Worm (Caenorhabditis elegans) whole organism, L1 larva: ENCODE data around the gene nspc-20.

Experiments
- C16A3.4 ChIP-seq: fragments of 150-350 bp; optimal IDR thresholded peaks from 2 replicates; lab custom pipeline; 2014; ENCODE audit warnings: missing biosample characterization, missing genetic modification characterization
- Y116A8C.19 ChIP-seq: sonication (generic microtip); optimal IDR thresholded peaks from 2 replicates; lab custom pipeline; 2016; ENCODE audit warnings: missing compliant biosample characterization, missing genetic modification characterization, borderline replicate concordance
- alr-1 ChIP-seq: fragments of 200-800 bp; sonication (Bioruptor generic); optimal IDR thresholded peaks from 2 replicates; lab custom pipeline; 2018; ENCODE audit warnings: borderline replicate concordance, mild to moderate bottlenecking, missing genetic modification characterization, missing compliant biosample characterization
- blmp-1 ChIP-seq: fragments of 150-350 bp; optimal IDR thresholded peaks from 2 replicates; lab custom pipeline; 2014; ENCODE audit warnings: missing biosample characterization, missing genetic modification characterization
- ceh-82 ChIP-seq, 3 experiments: fragments of 150-350 bp in 1 of 3; sonication (generic microtip) in 2 of 3; optimal IDR thresholded peaks; 2 replicates each; lab custom pipeline; 2014 to 2017; ENCODE audit warnings: missing biosample characterization in 3 of 3, missing genetic modification characterization in 3 of 3
- dpl-1 ChIP-seq, 3 experiments: fragments of 150-350 bp in 2 of 3; sonication (generic microtip) in 1 of 3; optimal IDR thresholded peaks; 2 replicates each; lab custom pipeline; 2014 to 2017; ENCODE audit warnings: missing biosample characterization in 3 of 3, missing genetic modification characterization in 3 of 3, missing genetic modification reagents in 3 of 3
- dsc-1 ChIP-seq: sonication (generic microtip); optimal IDR thresholded peaks from 2 replicates; lab custom pipeline; 2016; ENCODE audit warnings: mild to moderate bottlenecking, missing genetic modification characterization, missing compliant biosample characterization
- efl-1 ChIP-seq, 4 experiments: fragments of 150-350 bp; optimal IDR thresholded peaks in 3 of 4; peaks in 1 of 4; 1 replicate in 1 of 4; 2 replicates in 3 of 4; lab custom pipeline; 2014; ENCODE audit warnings: missing biosample characterization in 2 of 4, missing genetic modification characterization in 2 of 4, missing genetic modification reagents in 2 of 4
- egl-13 ChIP-seq: sonication (generic microtip); optimal IDR thresholded peaks from 2 replicates; lab custom pipeline; 2016; ENCODE audit warnings: missing genotype, missing genetic modification reagents, missing genetic modification characterization, missing compliant biosample characterization
- egl-27 ChIP-seq, 2 experiments: fragments of 150-350 bp in 1 of 2; sonication (generic microtip); optimal IDR thresholded peaks; 3 replicates each; lab custom pipeline; 2017 to 2018; ENCODE audit warnings: missing biosample characterization in 2 of 2, missing genetic modification characterization in 2 of 2, missing genetic modification reagents in 2 of 2
- elt-2 ChIP-seq: sonication (generic microtip); optimal IDR thresholded peaks from 2 replicates; lab custom pipeline; 2016; ENCODE audit warnings: missing genetic modification characterization, mild to moderate bottlenecking, inconsistent platforms, missing compliant biosample characterization, missing genetic modification reagents
- fkh-10 ChIP-seq: sonication (generic microtip); optimal IDR thresholded peaks from 2 replicates; lab custom pipeline; 2017; ENCODE audit warnings: missing biosample characterization, missing genetic modification reagents, missing genetic modification characterization
- fos-1 ChIP-seq: fragments of 150-350 bp; optimal IDR thresholded peaks from 2 replicates; lab custom pipeline; 2014; ENCODE audit warnings: missing biosample characterization, missing genetic modification characterization
- grh-1 ChIP-seq: fragments of 200-800 bp; sonication (Bioruptor generic); IDR thresholded peaks from 2 replicates; pipeline ENCODE4 v1.3.6; 2022; ENCODE audit warnings: missing genetic modification reagents, missing genetic modification characterization, missing compliant biosample characterization
- hlh-17 ChIP-seq: fragments of 200-800 bp; sonication (Bioruptor generic); optimal IDR thresholded peaks from 2 replicates; lab custom pipeline; 2018; ENCODE audit warnings: missing genetic modification characterization, mild to moderate bottlenecking, missing compliant biosample characterization, moderate library complexity, borderline replicate concordance
- hlh-4 ChIP-seq: sonication (generic microtip); optimal IDR thresholded peaks from 2 replicates; lab custom pipeline; 2016; ENCODE audit warnings: mild to moderate bottlenecking, missing genetic modification characterization, missing compliant biosample characterization
- irx-1 ChIP-seq: sonication (generic microtip); optimal IDR thresholded peaks from 2 replicates; lab custom pipeline; 2016; ENCODE audit warnings: missing genetic modification characterization, missing compliant biosample characterization
- isw-1 ChIP-seq: fragments of 200-800 bp; sonication (Bioruptor generic); IDR thresholded peaks from 2 replicates; pipeline ENCODE4 v1.3.6; 2022; ENCODE audit warnings: missing genetic modification characterization, missing compliant biosample characterization
- jun-1 ChIP-seq: fragments of 150-350 bp; optimal IDR thresholded peaks from 2 replicates; lab custom pipeline; 2014; ENCODE audit warnings: missing biosample characterization, missing genetic modification reagents, missing genetic modification characterization
- lin-13 ChIP-seq: fragments of 150-350 bp; optimal IDR thresholded peaks from 2 replicates; lab custom pipeline; 2014; ENCODE audit warnings: missing biosample characterization, missing genetic modification reagents, missing genetic modification characterization
- lin-14 ChIP-seq: fragments of 200-800 bp; sonication (Bioruptor generic); optimal IDR thresholded peaks from 2 replicates; lab custom pipeline; 2018; ENCODE audit warnings: mild to moderate bottlenecking, missing genetic modification characterization, moderate library complexity, missing compliant biosample characterization
- lin-15B ChIP-seq: fragments of 150-350 bp; sonication (generic microtip); optimal IDR thresholded peaks from 3 replicates; lab custom pipeline; 2014; ENCODE audit warnings: missing biosample characterization, missing genetic modification characterization
- lin-35 ChIP-seq, 2 experiments: fragments of 150-350 bp; optimal IDR thresholded peaks; 2 replicates each; lab custom pipeline; 2014; ENCODE audit warnings: missing biosample characterization in 2 of 2, missing genetic modification characterization in 2 of 2, missing genetic modification reagents in 2 of 2
- lir-3 ChIP-seq: sonication (generic microtip); optimal IDR thresholded peaks from 2 replicates; lab custom pipeline; 2016; ENCODE audit warnings: mild to moderate bottlenecking, missing genetic modification characterization, moderate library complexity, missing compliant biosample characterization; ENCODE audit not compliant: poor library complexity
- lsy-2 ChIP-seq, 2 experiments: fragments of 150-350 bp; optimal IDR thresholded peaks; 2 replicates each; lab custom pipeline; 2014; ENCODE audit warnings: missing biosample characterization in 2 of 2, missing genetic modification characterization in 2 of 2
- mab-9 ChIP-seq: fragments of 200-800 bp; sonication (Bioruptor generic); IDR thresholded peaks from 2 replicates; pipeline ENCODE4 v1.3.6; 2022; ENCODE audit warnings: missing genetic modification reagents, missing genetic modification characterization, missing compliant biosample characterization
- mdl-1 ChIP-seq, 2 experiments: fragments of 150-350 bp; optimal IDR thresholded peaks; 2 replicates each; lab custom pipeline; 2014 to 2017; ENCODE audit warnings: missing biosample characterization in 2 of 2, missing genetic modification characterization in 2 of 2, inconsistent platforms in 1 of 2
- mep-1 ChIP-seq: fragments of 150-350 bp; optimal IDR thresholded peaks from 2 replicates; lab custom pipeline; 2014; ENCODE audit warnings: missing biosample characterization, missing genetic modification characterization
- nhr-12 ChIP-seq: sonication (generic microtip); optimal IDR thresholded peaks from 2 replicates; lab custom pipeline; 2017; ENCODE audit warnings: missing biosample characterization, missing genetic modification characterization
- nhr-19 ChIP-seq: fragments of 200-800 bp; sonication (Bioruptor generic); conservative IDR thresholded peaks from 2 replicates; pipeline ENCODE4 v1.3.6; 2022; ENCODE audit warnings: missing genetic modification characterization, missing compliant biosample characterization
- nhr-237 ChIP-seq: fragments of 150-350 bp; optimal IDR thresholded peaks from 2 replicates; lab custom pipeline; 2014; ENCODE audit warnings: missing biosample characterization, missing genetic modification characterization
- nhr-71 ChIP-seq: sonication (generic microtip); optimal IDR thresholded peaks from 2 replicates; lab custom pipeline; 2016; ENCODE audit warnings: mild to moderate bottlenecking, missing genetic modification characterization, moderate library complexity, missing compliant biosample characterization
- nhr-77 ChIP-seq: fragments of 150-350 bp; optimal IDR thresholded peaks from 2 replicates; lab custom pipeline; 2014; ENCODE audit warnings: missing biosample characterization, missing genetic modification characterization
- nhr-85 ChIP-seq: sonication (generic microtip); peaks from one replicate; lab custom pipeline; 2016; ENCODE audit warnings: missing genetic modification characterization, inconsistent platforms, missing compliant biosample characterization
- nhr-90 ChIP-seq: sonication (generic microtip); optimal IDR thresholded peaks from 2 replicates; lab custom pipeline; 2016; ENCODE audit warnings: mild to moderate bottlenecking, missing genetic modification characterization, missing compliant biosample characterization; ENCODE audit not compliant: poor library complexity
- pqm-1 ChIP-seq: sonication (generic microtip); optimal IDR thresholded peaks from 3 replicates; lab custom pipeline; 2017; ENCODE audit warnings: missing biosample characterization, missing genetic modification characterization
- rnt-1 ChIP-seq: sonication (generic microtip); optimal IDR thresholded peaks from 2 replicates; lab custom pipeline; 2016; ENCODE audit warnings: mild to moderate bottlenecking, missing genetic modification characterization, moderate library complexity, missing compliant biosample characterization
- skn-1 ChIP-seq: fragments of 150-350 bp; optimal IDR thresholded peaks from 2 replicates; lab custom pipeline; 2014; ENCODE audit warnings: missing biosample characterization, missing genetic modification characterization
- sox-4 ChIP-seq: sonication (generic microtip); optimal IDR thresholded peaks from 2 replicates; lab custom pipeline; 2016; ENCODE audit warnings: missing genetic modification characterization, missing compliant biosample characterization
- sptf-1 ChIP-seq: fragments of 150-350 bp; optimal IDR thresholded peaks from 2 replicates; lab custom pipeline; 2014; ENCODE audit warnings: missing biosample characterization, missing genetic modification characterization
- sup-37 ChIP-seq: fragments of 200-800 bp; sonication (Bioruptor generic); optimal IDR thresholded peaks from 2 replicates; lab custom pipeline; 2018; ENCODE audit warnings: mild to moderate bottlenecking, missing genetic modification characterization, missing compliant biosample characterization
- tbx-2 ChIP-seq: sonication (generic microtip); optimal IDR thresholded peaks from 2 replicates; lab custom pipeline; 2016; ENCODE audit warnings: missing genetic modification characterization, missing compliant biosample characterization
- unc-30 ChIP-seq: sonication (generic microtip); optimal IDR thresholded peaks from 2 replicates; lab custom pipeline; 2017; ENCODE audit warnings: missing biosample characterization, missing genetic modification characterization
- unc-62 ChIP-seq: fragments of 150-350 bp; optimal IDR thresholded peaks from 2 replicates; lab custom pipeline; 2014; ENCODE audit warnings: missing biosample characterization, missing genetic modification reagents, missing genetic modification characterization
- unc-86 ChIP-seq: sonication (generic microtip); optimal IDR thresholded peaks from 2 replicates; lab custom pipeline; 2016; ENCODE audit warnings: missing genetic modification characterization, missing compliant biosample characterization
- unc-98 ChIP-seq: fragments of 200-800 bp; sonication (Bioruptor generic); IDR thresholded peaks from 2 replicates; pipeline ENCODE4 v1.3.6; 2022; ENCODE audit warnings: missing genetic modification characterization, missing compliant biosample characterization
- vab-15 ChIP-seq: sonication (generic microtip); optimal IDR thresholded peaks from 2 replicates; lab custom pipeline; 2017; ENCODE audit warnings: missing genotype, mild to moderate bottlenecking, missing genetic modification characterization, missing compliant biosample characterization
- xbp-1 ChIP-seq: sonication (generic microtip); optimal IDR thresholded peaks from 2 replicates; lab custom pipeline; 2016; ENCODE audit warnings: missing genetic modification characterization, missing compliant biosample characterization

nspc-20 gene

DNA sequence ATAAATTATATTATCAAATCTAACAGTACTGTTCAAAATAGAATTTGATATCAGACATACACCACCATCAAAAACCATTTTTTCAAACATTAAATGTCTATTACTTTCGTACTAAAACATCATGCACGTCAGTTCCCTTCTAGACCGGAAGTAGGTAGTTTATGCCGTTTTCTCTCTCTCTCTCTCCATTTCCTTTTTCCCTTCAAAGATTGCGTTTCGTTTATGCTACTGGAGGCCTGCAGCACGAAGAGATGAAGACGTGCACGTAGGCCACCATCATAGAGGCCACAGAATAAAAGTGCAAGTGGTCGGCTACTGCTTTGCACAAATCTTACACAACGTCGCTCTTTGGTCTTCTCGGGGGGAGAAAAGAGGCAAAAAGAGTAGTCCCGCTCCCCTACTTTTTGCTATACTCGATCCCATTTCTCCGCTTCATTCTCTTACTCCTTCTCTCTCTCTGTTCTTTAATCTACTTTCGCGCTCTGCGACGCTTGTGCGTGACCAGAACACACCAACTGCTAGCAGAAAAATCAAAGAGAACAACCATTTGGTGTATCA, 31.5 kb upstream of the nspc-20 start (continued):
- TF ChIP-seq unc-86 (tag; lab: Kevin White, UChicago) (peak; percentile 61), fos-1 (tag; lab: Kevin White, UChicago) (peak; percentile 45), pqm-1 (tag; lab: Kevin White, UChicago) (no peak), tbx-2 (tag; lab: Kevin White, UChicago) (peak; percentile 85), lir-3 (tag; lab: Kevin White, UChicago) (peak; percentile 15), nhr-19 (GFP tag; lab: Robert Waterston, UW) (peak; percentile 75), grh-1 (GFP tag; lab: Robert Waterston, UW) (0 out of 2 replicates have a peak, but pooled peaks have one; percentile 27), hlh-17 (GFP tag; lab: Kevin White, UChicago) (no peak), nhr-71 (tag; lab: Kevin White, UChicago) (peak; percentile 95), nhr-77 (tag; lab: Kevin White, UChicago) (peak; percentile 57), mep-1 (tag; lab: Kevin White, UChicago) (peak; percentile 44), xbp-1 (tag; lab: Kevin White, UChicago) (peak; percentile 41), nhr-85 (tag; lab: Kevin White, UChicago) (peak; percentile 87), nhr-237 (no peak)

DNA sequence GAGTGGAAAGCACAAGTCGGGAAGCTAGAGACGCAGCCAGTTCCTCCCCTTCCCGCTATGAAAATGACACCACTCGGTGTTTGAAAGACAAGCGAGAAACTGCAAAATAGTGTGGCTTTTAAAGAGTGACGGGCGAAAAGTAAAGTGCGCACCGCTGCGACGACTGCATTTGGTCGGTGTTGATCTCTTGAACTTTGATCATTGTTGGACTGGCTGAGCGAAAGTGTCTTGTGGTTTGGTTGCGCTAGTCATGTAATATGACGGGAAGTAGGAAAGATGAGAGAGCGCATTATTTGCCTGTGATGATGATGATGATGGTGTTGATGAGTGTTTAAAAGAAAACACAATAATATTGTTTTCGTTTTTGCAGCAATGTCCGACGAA, 30.3 kb upstream of the nspc-20 start:
- TF ChIP-seq unc-30 (no peak), hlh-4 (tag; lab: Kevin White, UChicago) (no peak), egl-13 (tag; lab: Kevin White, UChicago) (peak; percentile 95), lin-15B (no peak), sox-4 (peak; percentile 57), vab-15 (tag; lab: Kevin White, UChicago) (peak; percentile 0), fkh-10 (GFP tag; lab: Kevin White, UChicago) (peak; percentile 84), unc-98 (GFP tag; lab: Robert Waterston, UW) (no peak), rnt-1 (tag; lab: Kevin White, UChicago) (peak; percentile 35), lsy-2 (tag; optimal IDR thresholded peaks at IDR 0.05; lab: Kevin White, UChicago) (peak; percentile 72 to 82), sptf-1 (tag; lab: Kevin White, UChicago) (no peak), nhr-85 (tag; lab: Kevin White, UChicago) (peak; percentile 98), dpl-1 (GFP tag; optimal IDR thresholded peaks at IDR 0.05; lab: Kevin White, UChicago) (peak; percentile 28 to 40 (median 36)), irx-1 (tag; lab: Kevin White, UChicago) (peak; percentile 84), C16A3.4 (tag; lab: Kevin White, UChicago) (peak; percentile 76), ceh-82 (tag; optimal IDR thresholded peaks at IDR 0.05; lab: Kevin White, UChicago) (peak; percentile 55 to 78 (median 68)), nhr-12 (tag; lab: Kevin White, UChicago) (no peak), fos-1 (tag; lab: Kevin White, UChicago) (peak; percentile 78), dsc-1 (no peak), efl-1 (optimal IDR thresholded peaks at IDR 0.05; lab: Kevin White, UChicago) (peak; percentile 27 to 44), efl-1 (GFP tag; optimal IDR thresholded peaks at IDR 0.05 in 1 of 2; lab: Kevin White, UChicago) (no peak), unc-62 (GFP tag; lab: Kevin White, UChicago) (no peak), mdl-1 (tag; optimal IDR thresholded peaks at IDR 0.05; lab: Kevin White, UChicago) (peak; percentile 27 to 92), isw-1 (peak; percentile 65), nhr-237 (peak; percentile 87), lin-14 (GFP tag; lab: Kevin White, UChicago) (peak; percentile 98), nhr-90 (tag; lab: Kevin White, UChicago) (peak; percentile 81), Y116A8C.19 (tag; lab: Kevin White, UChicago) (no peak), elt-2 (tag; lab: Kevin White, UChicago) (peak; percentile 83), blmp-1 (peak; percentile 99), nhr-77 (tag; lab: Kevin White, UChicago) (peak; percentile 95), mep-1 (tag; lab: Kevin White, UChicago) (peak; percentile 86), lin-35 (GFP tag; optimal IDR thresholded peaks at IDR 0.05; lab: Kevin White, UChicago) (peak; percentile 40 to 74), lir-3 (tag; lab: Kevin White, UChicago) (peak; percentile 63), sup-37 (GFP tag; lab: Kevin White, UChicago) (peak; percentile 49), alr-1 (tag; lab: Kevin White, UChicago) (no peak), xbp-1 (tag; lab: Kevin White, UChicago) (peak; percentile 77), egl-27 (tag; optimal IDR thresholded peaks at IDR 0.05; lab: Kevin White, UChicago) (peak; percentile 96 to 99), mab-9 (GFP tag; lab: Robert Waterston, UW) (peak; percentile 65), jun-1 (tag; lab: Kevin White, UChicago) (peak; percentile 93), skn-1 (tag; lab: Kevin White, UChicago) (peak; percentile 35), lin-13 (no peak)
